Fruit fly (Drosophila melanogaster): ENCODE measurements around the gene IFT57.
A peak's percentile ranks its signal among the peaks of the same experiment; 100 is the strongest.

Gene IFT57

dm6 chr2L:3575679-3576442 lies 45.3 kb downstream of the IFT57 start, which contains the start of gene CG43815 (continued):
- TF ChIP-seq ci (GFP tag; IDR thresholded peaks at IDR 0.05), result peak; percentile 10; the same call in 1 of the 3 replicates
- no peak for TF ChIP-seq repo (GFP tag; optimal IDR thresholded peaks at IDR 0.05)
- TF ChIP-seq Dll (GFP tag; IDR thresholded peaks at IDR 0.05; ENCODE audit: partially characterized antibody), result no peak
- TF ChIP-seq YL-1 (GFP tag; optimal IDR thresholded peaks at IDR 0.05), result no peak
- no peak for TF ChIP-seq tx (GFP tag; optimal IDR thresholded peaks at IDR 0.05)
- TF ChIP-seq tap (tag; optimal IDR thresholded peaks at IDR 0.05), result no peak
- TF ChIP-seq CG9876 (GFP tag; optimal IDR thresholded peaks at IDR 0.05), result no peak
- no peak for TF ChIP-seq toy (GFP tag; IDR thresholded peaks at IDR 0.05)
- TF ChIP-seq CG15601 (tag; optimal IDR thresholded peaks at IDR 0.05), result no peak
- TF ChIP-seq CG17568 (GFP tag; optimal IDR thresholded peaks at IDR 0.05), result no peak
- no peak for TF ChIP-seq Ssrp (tag; optimal IDR thresholded peaks at IDR 0.05)
- TF ChIP-seq az2 (GFP tag; optimal IDR thresholded peaks at IDR 0.05), result no peak
- TF ChIP-seq CG11504 (tag; optimal IDR thresholded peaks at IDR 0.05), result peak; percentile 67
- no peak for TF ChIP-seq CG4328 (GFP tag; optimal IDR thresholded peaks at IDR 0.05)
- TF ChIP-seq Med (GFP tag), result peak; percentile 59
- TF ChIP-seq luna (GFP tag; optimal IDR thresholded peaks at IDR 0.05), result no peak
- TF ChIP-seq CG6654 (GFP tag; optimal IDR thresholded peaks at IDR 0.05), result no peak
- TF ChIP-seq Optix (GFP tag; IDR thresholded peaks at IDR 0.05), result no peak
- no peak for TF ChIP-seq mld (GFP tag; IDR thresholded peaks at IDR 0.05; ENCODE audit: partially characterized antibody)
- no peak for TF ChIP-seq GATAe (GFP tag; conservative IDR thresholded peaks at IDR 0.05)
- TF ChIP-seq nmo (GFP tag; optimal IDR thresholded peaks at IDR 0.05), result peak; percentile 42
- no peak for TF ChIP-seq hkb (optimal IDR thresholded peaks at IDR 0.05)
- no peak for TF ChIP-seq hkb (GFP tag; IDR thresholded peaks at IDR 0.05)
- no peak for TF ChIP-seq fd102C (GFP tag; optimal IDR thresholded peaks at IDR 0.05)
- no peak for TF ChIP-seq CG2202 (tag; optimal IDR thresholded peaks at IDR 0.05)
- TF ChIP-seq CG18764 (GFP tag; optimal IDR thresholded peaks at IDR 0.05), result no peak
- TF ChIP-seq eyg (GFP tag; optimal IDR thresholded peaks at IDR 0.05), result no peak
- no peak for TF ChIP-seq CG8478 (optimal IDR thresholded peaks at IDR 0.05)
- TF ChIP-seq Sry-β (GFP tag; optimal IDR thresholded peaks at IDR 0.05), result no peak
- TF ChIP-seq Lim3 (GFP tag; IDR thresholded peaks at IDR 0.05), result no peak
- TF ChIP-seq CHES-1-like (GFP tag; optimal IDR thresholded peaks at IDR 0.05), result no peak
- TF ChIP-seq CG2712 (tag; optimal IDR thresholded peaks at IDR 0.05), result peak; percentile 31
- TF ChIP-seq CG7372 (GFP tag; IDR thresholded peaks at IDR 0.05), result no peak
- TF ChIP-seq bcd (GFP tag; optimal IDR thresholded peaks at IDR 0.05), result no peak
- no peak for TF ChIP-seq Hand (GFP tag; optimal IDR thresholded peaks at IDR 0.05)
- TF ChIP-seq CG4404 (GFP tag; IDR thresholded peaks at IDR 0.05), result no peak
- no peak for TF ChIP-seq CG7963 (GFP tag; IDR thresholded peaks at IDR 0.05; ENCODE audit: partially characterized antibody)
- no peak for TF ChIP-seq slp2 (GFP tag; optimal IDR thresholded peaks at IDR 0.05)
- peak; percentile 37; the same call in 1 of the 2 replicates for TF ChIP-seq CG17328 (GFP tag; IDR thresholded peaks at IDR 0.05)
- no peak for TF ChIP-seq pita (GFP tag; optimal IDR thresholded peaks at IDR 0.05)
- TF ChIP-seq jing (GFP tag; optimal IDR thresholded peaks at IDR 0.05), result no peak
- TF ChIP-seq cwo (GFP tag; optimal IDR thresholded peaks at IDR 0.05), result no peak
- no peak for TF ChIP-seq CG11456 (GFP tag; IDR thresholded peaks at IDR 0.05)
- no peak for TF ChIP-seq tll (GFP tag; optimal IDR thresholded peaks at IDR 0.05)
- TF ChIP-seq CG1233 (GFP tag; optimal IDR thresholded peaks at IDR 0.05), result no peak
- TF ChIP-seq Doc2 (GFP tag; IDR thresholded peaks at IDR 0.05), result no peak
